Worm (Caenorhabditis elegans) whole organism, late embryonic: Measurements from ENCODE around the gene nsun-1.
"Not testable (repeated sequence)": the region's sequence is repeated elsewhere in the genome, so short reads cannot be mapped to it uniquely, and the experiment has no call there.

ENCODE experiments used
- C08G9.2 ChIP-seq: sonication (generic microtip); optimal IDR thresholded peaks from 2 replicates; lab custom pipeline; 2016; ENCODE audit warnings: mild to moderate bottlenecking, missing genetic modification characterization, moderate library complexity, missing compliant biosample characterization
- Y22D7AL.16 ChIP-seq: sonication (generic microtip); optimal IDR thresholded peaks from 2 replicates; lab custom pipeline; 2016; ENCODE audit warnings: missing genetic modification characterization, missing compliant biosample characterization
- ceh-14 ChIP-seq: sonication (generic microtip); optimal IDR thresholded peaks from 2 replicates; lab custom pipeline; 2016; ENCODE audit warnings: missing genotype, missing genetic modification characterization, missing compliant biosample characterization
- ceh-18 ChIP-seq: sonication (generic microtip); optimal IDR thresholded peaks from 2 replicates; lab custom pipeline; 2016; ENCODE audit warnings: missing genetic modification characterization, missing compliant biosample characterization
- ceh-22 ChIP-seq: sonication (generic microtip); optimal IDR thresholded peaks from 2 replicates; lab custom pipeline; 2017; ENCODE audit warnings: missing biosample characterization, missing genetic modification characterization
- ceh-30 ChIP-seq: fragments of 150-350 bp; optimal IDR thresholded peaks from 2 replicates; lab custom pipeline; 2014; ENCODE audit warnings: missing biosample characterization, missing genetic modification characterization
- che-1 ChIP-seq: sonication (generic microtip); optimal IDR thresholded peaks from 2 replicates; lab custom pipeline; 2016; ENCODE audit warnings: mild to moderate bottlenecking, missing genetic modification characterization, missing compliant biosample characterization
- dve-1 ChIP-seq: sonication (generic microtip); optimal IDR thresholded peaks from 2 replicates; lab custom pipeline; 2017; ENCODE audit warnings: antibody characterized with exemption, mild to moderate bottlenecking, missing genetic modification characterization, missing compliant biosample characterization
- ets-4 ChIP-seq: sonication (generic microtip); optimal IDR thresholded peaks from 2 replicates; lab custom pipeline; 2016; ENCODE audit warnings: missing genetic modification characterization, missing compliant biosample characterization
- eyg-1 ChIP-seq: sonication (generic microtip); optimal IDR thresholded peaks from 2 replicates; lab custom pipeline; 2016; ENCODE audit warnings: missing genotype, missing genetic modification characterization, missing compliant biosample characterization
- fax-1 ChIP-seq: sonication (generic microtip); optimal IDR thresholded peaks from 2 replicates; lab custom pipeline; 2016; ENCODE audit warnings: missing genotype, missing genetic modification characterization, missing compliant biosample characterization
- fkh-10 ChIP-seq: fragments of 150-350 bp; optimal IDR thresholded peaks from 2 replicates; lab custom pipeline; 2014; ENCODE audit warnings: missing biosample characterization, missing genetic modification reagents, missing genetic modification characterization
- hlh-15 ChIP-seq: sonication (generic microtip); optimal IDR thresholded peaks from 2 replicates; lab custom pipeline; 2016; ENCODE audit warnings: missing genetic modification characterization, missing compliant biosample characterization
- hlh-30 ChIP-seq: sonication (generic microtip); optimal IDR thresholded peaks from 2 replicates; lab custom pipeline; 2017; ENCODE audit warnings: antibody characterized with exemption, missing genetic modification characterization, missing compliant biosample characterization; ENCODE audit not compliant: insufficient read depth
- hlh-8 ChIP-seq: sonication (generic microtip); optimal IDR thresholded peaks from 2 replicates; lab custom pipeline; 2016; ENCODE audit warnings: missing genotype, missing genetic modification characterization, missing compliant biosample characterization
- lim-6 ChIP-seq: sonication (generic microtip); optimal IDR thresholded peaks from 2 replicates; lab custom pipeline; 2016; ENCODE audit warnings: missing genetic modification characterization, missing compliant biosample characterization
- lin-11 ChIP-seq: fragments of 200-800 bp; sonication (Bioruptor generic); optimal IDR thresholded peaks from 2 replicates; lab custom pipeline; 2018; ENCODE audit warnings: mild to moderate bottlenecking, missing genetic modification characterization, missing compliant biosample characterization
- nfya-1 ChIP-seq: sonication (generic microtip); optimal IDR thresholded peaks from 2 replicates; lab custom pipeline; 2017; ENCODE audit warnings: missing genetic modification characterization, mild to moderate bottlenecking, missing compliant biosample characterization, antibody characterized with exemption, moderate library complexity
- nhr-11 ChIP-seq: fragments of 150-350 bp; optimal IDR thresholded peaks from 2 replicates; lab custom pipeline; 2014; ENCODE audit warnings: missing biosample characterization, missing genetic modification characterization
- npax-4 ChIP-seq: sonication (generic microtip); optimal IDR thresholded peaks from 2 replicates; lab custom pipeline; 2016; ENCODE audit warnings: missing genetic modification characterization, missing compliant biosample characterization
- pax-1 ChIP-seq: fragments of 150-350 bp; optimal IDR thresholded peaks from 2 replicates; lab custom pipeline; 2014; ENCODE audit warnings: missing biosample characterization, missing genetic modification characterization
- pha-2 ChIP-seq: sonication (generic microtip); optimal IDR thresholded peaks from 2 replicates; lab custom pipeline; 2017; ENCODE audit warnings: mild to moderate bottlenecking, missing genetic modification characterization, missing compliant biosample characterization
- pqm-1 ChIP-seq: sonication (generic microtip); optimal IDR thresholded peaks from 2 replicates; lab custom pipeline; 2016; ENCODE audit warnings: missing genetic modification characterization, missing compliant biosample characterization
- syd-9 ChIP-seq: sonication (generic microtip); optimal IDR thresholded peaks from 2 replicates; lab custom pipeline; 2016; ENCODE audit warnings: mild to moderate bottlenecking, missing genetic modification characterization, moderate library complexity, missing compliant biosample characterization
- unc-55 ChIP-seq: sonication (generic microtip); optimal IDR thresholded peaks from 2 replicates; lab custom pipeline; 2017; ENCODE audit warnings: missing biosample characterization, missing genetic modification reagents, missing genetic modification characterization
- unc-86 ChIP-seq: sonication (generic microtip); optimal IDR thresholded peaks from 2 replicates; lab custom pipeline; 2016; ENCODE audit warnings: missing genetic modification characterization, missing compliant biosample characterization

Gene nsun-1

ce11 chrII:441102-441501 lies 34.6 kb downstream of the nsun-1 start, which contains the start of gene C24H12.1:
C24H12.1 (plus strand) TSS chrII:441402.
- not testable (repeated sequence) for TF ChIP-seq ceh-18; hlh-8 (tag; lab: Kevin White, UChicago); che-1 (tag; lab: Kevin White, UChicago)

- no peak for TF ChIP-seq ets-4 (tag; lab: Kevin White, UChicago)
- TF ChIP-seq npax-4 (tag; lab: Kevin White, UChicago): no peak
- no peak for TF ChIP-seq lim-6 (tag; lab: Kevin White, UChicago)
- no peak for TF ChIP-seq fax-1 (tag; lab: Kevin White, UChicago)
- no peak for TF ChIP-seq ceh-30
- no peak for TF ChIP-seq Y22D7AL.16 (tag; lab: Kevin White, UChicago)
- no peak for TF ChIP-seq lin-11 (tag; lab: Kevin White, UChicago)
- no peak for TF ChIP-seq ceh-22 (tag; lab: Kevin White, UChicago)
- no peak for TF ChIP-seq eyg-1 (tag; lab: Kevin White, UChicago)
- no peak for TF ChIP-seq pqm-1 (tag; lab: Kevin White, UChicago)
- TF ChIP-seq unc-55: no peak
- TF ChIP-seq ceh-14 (tag; lab: Kevin White, UChicago): no peak
- TF ChIP-seq C08G9.2 (tag; lab: Kevin White, UChicago): no peak
- TF ChIP-seq syd-9: no peak
- TF ChIP-seq hlh-30 (tag; lab: Kevin White, UChicago): no peak
- no peak for TF ChIP-seq pha-2 (tag; lab: Kevin White, UChicago)
- no peak for TF ChIP-seq nhr-11
- TF ChIP-seq unc-86 (tag; lab: Kevin White, UChicago): no peak
- TF ChIP-seq nfya-1: no peak
Observed at ce11 chrII:437279-437678, 38.5 kb downstream of the nsun-1 start.

- TF ChIP-seq ceh-30 (no peak), hlh-30 (tag; lab: Kevin White, UChicago) (no peak), pax-1 (tag; lab: Kevin White, UChicago) (no peak), dve-1 (tag; lab: Kevin White, UChicago) (no peak), fkh-10 (GFP tag; lab: Kevin White, UChicago) (no peak), hlh-15 (tag; lab: Kevin White, UChicago) (no peak), eyg-1 (tag; lab: Kevin White, UChicago) (no peak)
- TF ChIP-seq, all 69 proteins: peak for 0
Observed at ce11 chrII:423086-423485, 52.7 kb downstream of the nsun-1 start, which contains the start of gene C24H12.8. C24H12.8 (minus strand) TSS chrII:423186.
